Worm (Caenorhabditis elegans) whole organism, L2 larva: ENCODE results near the gene mrp-5.

Experiments used
- elt-1 ChIP-seq: fragments of 150-350 bp; optimal IDR thresholded peaks from 2 replicates; lab custom pipeline; 2014; ENCODE audit warnings: missing biosample characterization, missing genetic modification characterization
- lin-13 ChIP-seq: fragments of 150-350 bp; optimal IDR thresholded peaks from 2 replicates; lab custom pipeline; 2014; ENCODE audit warnings: missing biosample characterization, missing genetic modification reagents, missing genetic modification characterization
- lin-39 ChIP-seq: fragments of 150-350 bp; optimal IDR thresholded peaks from 2 replicates; lab custom pipeline; 2014; ENCODE audit warnings: missing biosample characterization, missing genetic modification reagents, missing genetic modification characterization
- nhr-23 ChIP-seq: fragments of 150-350 bp; optimal IDR thresholded peaks from 2 replicates; lab custom pipeline; 2014; ENCODE audit warnings: missing biosample characterization, missing genetic modification reagents, missing genetic modification characterization
- nhr-25 ChIP-seq: fragments of 150-350 bp; sonication (generic microtip); optimal IDR thresholded peaks from 3 replicates; lab custom pipeline; 2014; ENCODE audit warnings: missing biosample characterization, missing genetic modification characterization
- snpc-4 ChIP-seq: fragments of 150-350 bp; optimal IDR thresholded peaks from 2 replicates; lab custom pipeline; 2014; ENCODE audit warnings: missing biosample characterization, missing genetic modification characterization
- unc-39 ChIP-seq: fragments of 150-350 bp; optimal IDR thresholded peaks from 2 replicates; lab custom pipeline; 2014; ENCODE audit warnings: missing biosample characterization, missing genetic modification characterization
- unc-55 ChIP-seq: fragments of 150-350 bp; sonication (generic microtip); optimal IDR thresholded peaks from 3 replicates; lab custom pipeline; 2014; ENCODE audit warnings: missing biosample characterization, missing genetic modification reagents, missing genetic modification characterization
- unc-62 ChIP-seq: fragments of 150-350 bp; optimal IDR thresholded peaks from 2 replicates; lab custom pipeline; 2014; ENCODE audit warnings: missing biosample characterization, missing genetic modification reagents, missing genetic modification characterization
- zag-1 ChIP-seq: fragments of 150-350 bp; optimal IDR thresholded peaks from 2 replicates; lab custom pipeline; 2014; ENCODE audit warnings: missing biosample characterization, missing genetic modification characterization

DNA sequence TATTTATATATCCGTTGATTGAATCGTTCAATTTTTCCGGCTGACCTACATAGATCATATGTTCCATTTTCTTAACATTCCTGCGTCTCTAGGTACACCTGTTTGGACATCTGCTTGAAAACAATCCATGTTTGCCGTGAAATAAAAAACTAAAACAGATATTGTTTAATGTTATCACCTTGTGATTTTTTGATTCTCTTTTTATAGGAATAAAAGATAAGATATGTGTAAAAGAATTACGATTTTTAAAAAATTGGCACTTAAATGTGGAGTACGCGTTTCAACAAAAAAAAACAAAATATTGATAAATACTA lies 1.2 kb upstream of the mrp-5 start:
- TF ChIP-seq lin-39, result no peak
- TF ChIP-seq lin-13 (GFP tag; lab: Kevin White, UChicago), result no peak
- no peak for TF ChIP-seq elt-1 (tag; lab: Kevin White, UChicago)
- TF ChIP-seq zag-1 (tag; lab: Kevin White, UChicago), result no peak
- TF ChIP-seq nhr-23 (tag; lab: Kevin White, UChicago), result no peak
- TF ChIP-seq unc-62, result no peak
- TF ChIP-seq nhr-25 (tag; lab: Kevin White, UChicago), result no peak
- TF ChIP-seq unc-39 (tag; lab: Kevin White, UChicago), result no peak
- TF ChIP-seq unc-55 (GFP tag; lab: Kevin White, UChicago), result no peak
- no peak for TF ChIP-seq snpc-4 (tag; lab: Kevin White, UChicago)
